Worm (Caenorhabditis elegans) whole organism, L4/young adult: Measurements from ENCODE around the gene lec-5.
A peak's percentile ranks its signal among the peaks of the same experiment; 100 is the strongest.

Experiments used
- W03F9.2 ChIP-seq: fragments of 150-350 bp; optimal IDR thresholded peaks from 2 replicates; lab custom pipeline; 2014; ENCODE audit warnings: missing biosample characterization, missing genetic modification characterization
- dao-5 ChIP-seq: sonication (generic microtip); optimal IDR thresholded peaks from 2 replicates; lab custom pipeline; 2016; ENCODE audit warnings: missing genotype, missing genetic modification characterization, moderate library complexity, missing compliant biosample characterization
- him-1 ChIP-seq: sonication (generic microtip); optimal IDR thresholded peaks from 2 replicates; lab custom pipeline; 2016; ENCODE audit warnings: missing genotype, missing genetic modification reagents, missing genetic modification characterization, missing compliant biosample characterization

The lec-5 gene

ce11 chrII:5865405-5866308 lies 24.8 kb upstream of the lec-5 start, which contains the start of gene F55C12.19:
TSS of gene F55C12.19 (plus strand) at chrII:5866139.
- TF ChIP-seq dao-5 (tag; lab: Kevin White, UChicago) (no peak), W03F9.2 (tag; lab: Kevin White, UChicago) (no peak), him-1 (tag; lab: Kevin White, UChicago) (no peak)

DNA sequence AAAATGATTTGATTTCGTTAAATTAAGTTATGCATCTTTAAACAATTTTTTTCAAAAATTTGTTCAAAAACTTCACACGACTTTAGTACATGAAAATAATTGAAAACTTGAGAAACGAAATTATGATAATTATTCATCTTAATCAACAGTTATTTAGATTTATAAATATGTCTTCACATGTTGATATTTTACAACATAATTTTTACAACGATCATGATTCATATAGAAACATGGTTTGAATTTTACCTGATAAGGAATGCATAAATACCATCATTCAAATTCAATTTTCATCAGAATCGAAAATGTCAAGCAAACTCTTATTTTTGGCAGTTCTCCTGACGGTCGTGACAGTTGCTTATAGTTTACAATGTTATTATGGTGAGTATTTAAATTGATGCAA lies 23.0 kb upstream of the lec-5 start, which contains the start of gene tag-234:
Gene tag-234, plus strand, starts transcription at position 301 of the 400 bp plus-strand sequence.
- TF ChIP-seq W03F9.2 (tag; lab: Kevin White, UChicago), result no peak
- TF ChIP-seq him-1 (tag; lab: Kevin White, UChicago), result no peak
- no peak for TF ChIP-seq dao-5 (tag; lab: Kevin White, UChicago)

- TF ChIP-seq him-1 (tag; lab: Kevin White, UChicago) (no peak), W03F9.2 (tag; lab: Kevin White, UChicago) (no peak), dao-5 (tag; lab: Kevin White, UChicago) (no peak)
Measured at ce11 chrII:5860621-5861020, 19.7 kb upstream of the lec-5 start.

ce11 chrII:5858322-5858721 lies 17.4 kb upstream of the lec-5 start, which contains the start of gene F55C12.4:
TSS of gene F55C12.4 (minus strand) at chrII:5858422.
- TF ChIP-seq W03F9.2 (tag; lab: Kevin White, UChicago) (no peak), him-1 (tag; lab: Kevin White, UChicago) (no peak), dao-5 (tag; lab: Kevin White, UChicago) (no peak)

- TF ChIP-seq him-1 (tag; lab: Kevin White, UChicago), result no peak
- no peak for TF ChIP-seq dao-5 (tag; lab: Kevin White, UChicago)
- no peak for TF ChIP-seq W03F9.2 (tag; lab: Kevin White, UChicago)
Measured at ce11 chrII:5854122-5854521, 13.2 kb upstream of the lec-5 start, which contains the start of gene H41C03.1. TSS of gene H41C03.1 (plus strand) at chrII:5854422.

DNA sequence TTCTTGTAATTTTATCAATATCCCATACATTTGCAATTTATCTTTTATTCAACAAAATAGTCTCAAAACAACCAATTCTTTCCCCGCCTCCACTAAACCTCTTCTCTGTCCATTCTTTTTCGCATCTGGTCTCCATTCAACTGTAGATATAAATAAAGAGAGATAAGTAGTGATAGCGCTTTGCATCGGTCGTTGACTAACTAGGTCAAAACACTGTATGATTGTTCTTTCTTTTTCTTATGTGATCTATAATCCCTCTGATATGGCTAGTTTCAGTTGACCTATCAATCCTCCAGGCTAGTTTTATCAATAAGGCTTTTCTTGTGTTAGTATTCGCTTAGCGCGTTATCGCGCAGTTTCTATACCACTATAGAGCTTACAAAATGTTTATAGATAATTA lies 12.4 kb upstream of the lec-5 start:
- TF ChIP-seq W03F9.2 (tag; lab: Kevin White, UChicago) (no peak), him-1 (tag; lab: Kevin White, UChicago) (no peak), dao-5 (tag; lab: Kevin White, UChicago) (no peak)

DNA sequence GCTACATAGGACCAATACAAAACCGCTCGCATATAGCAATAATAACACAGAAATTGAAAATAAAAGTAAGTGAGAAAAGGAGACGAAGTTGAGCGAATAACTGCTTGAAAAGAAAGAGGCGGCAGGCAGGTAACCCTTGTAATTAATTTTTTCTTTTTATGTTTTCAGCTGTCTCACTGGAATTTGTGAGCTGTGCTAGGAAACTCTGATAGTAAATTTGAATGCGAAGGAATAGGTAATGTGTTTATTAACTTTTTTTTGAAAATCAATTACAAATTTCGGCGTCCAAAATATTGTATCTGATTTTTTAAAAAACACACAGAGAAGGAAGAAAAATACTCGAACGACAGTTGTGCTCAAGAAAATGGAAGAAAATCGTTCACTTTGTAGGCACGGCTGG lies 11.1 kb upstream of the lec-5 start, which contains the start of gene H41C03.2:
Gene H41C03.2, minus strand, starts transcription at position 101 of the 400 bp plus-strand sequence.
- no peak for TF ChIP-seq him-1 (tag; lab: Kevin White, UChicago)
- no peak for TF ChIP-seq dao-5 (tag; lab: Kevin White, UChicago)
- no peak for TF ChIP-seq W03F9.2 (tag; lab: Kevin White, UChicago)

DNA sequence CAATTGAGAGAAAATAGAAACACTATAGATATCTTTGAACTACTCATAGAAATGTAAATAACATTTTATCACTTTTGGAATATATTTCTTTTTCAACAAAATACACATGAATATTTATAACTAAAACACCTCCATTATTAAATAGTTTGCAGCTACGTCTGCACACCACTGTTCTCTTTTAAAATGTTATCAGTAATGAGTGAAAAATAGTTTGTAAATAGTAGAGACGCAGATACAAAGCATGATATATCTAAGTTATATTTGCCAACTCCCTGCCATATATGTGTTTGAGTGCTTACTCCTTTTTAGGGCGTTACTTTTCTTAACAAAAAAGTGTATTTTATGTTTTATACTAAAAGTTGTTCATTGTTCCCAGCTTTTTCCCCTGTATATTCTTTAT lies 5.3 kb upstream of the lec-5 start:
- TF ChIP-seq dao-5 (tag; lab: Kevin White, UChicago) (no peak), W03F9.2 (tag; lab: Kevin White, UChicago) (no peak), him-1 (tag; lab: Kevin White, UChicago) (no peak)

ce11 chrII:5845441-5845840 lies 4.5 kb upstream of the lec-5 start, which contains the start of the genes ZK1248.17 and H41C03.3:
TSS of gene ZK1248.17 (minus strand) at chrII:5845541.
TSS of gene H41C03.3 (plus strand) at chrII:5845777.
- TF ChIP-seq dao-5 (tag; lab: Kevin White, UChicago) (no peak), him-1 (tag; lab: Kevin White, UChicago) (no peak), W03F9.2 (tag; lab: Kevin White, UChicago) (no peak)

ce11 chrII:5844694-5845129 lies 3.8 kb upstream of the lec-5 start:
- TF ChIP-seq him-1 (tag; lab: Kevin White, UChicago) (peak; percentile 99), dao-5 (tag; lab: Kevin White, UChicago) (peak; percentile 92), W03F9.2 (tag; lab: Kevin White, UChicago) (peak; percentile 97)

ce11 chrII:5841866-5842265 lies 963 bp upstream of the lec-5 start, which contains the start of gene nep-25:
TSS of gene nep-25 (plus strand) at chrII:5842240.
- TF ChIP-seq him-1 (tag; lab: Kevin White, UChicago), result no peak
- no peak for TF ChIP-seq W03F9.2 (tag; lab: Kevin White, UChicago)
- TF ChIP-seq dao-5 (tag; lab: Kevin White, UChicago), result no peak

DNA sequence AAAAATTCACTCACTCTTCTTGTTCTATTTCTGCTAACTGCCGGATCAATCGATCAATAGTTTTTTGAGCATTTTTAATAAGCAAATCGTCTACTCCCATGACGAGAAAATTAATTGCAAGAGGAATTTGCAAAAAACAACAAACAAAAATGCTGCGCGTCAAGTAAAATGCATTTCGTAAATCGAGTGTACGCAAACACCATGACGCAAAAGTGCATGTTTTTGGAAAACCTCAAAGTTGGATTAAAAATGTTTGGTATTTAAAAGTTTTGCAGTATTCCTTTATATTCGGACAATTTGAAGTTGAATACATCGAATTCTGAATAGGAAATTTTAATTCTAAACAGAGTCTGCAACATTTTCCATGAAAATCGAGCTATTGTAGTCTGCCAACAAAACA lies 1.7 kb downstream of the lec-5 start, which contains the start of gene ZK1248.19:
Gene ZK1248.19, minus strand, starts transcription at position 188 of the 400 bp plus-strand sequence.
- TF ChIP-seq W03F9.2 (tag; lab: Kevin White, UChicago) (peak; percentile 38), him-1 (tag; lab: Kevin White, UChicago) (no peak), dao-5 (tag; lab: Kevin White, UChicago) (no peak)

- TF ChIP-seq dao-5 (tag; lab: Kevin White, UChicago) (no peak), him-1 (tag; lab: Kevin White, UChicago) (no peak), W03F9.2 (tag; lab: Kevin White, UChicago) (no peak)
Measured at ce11 chrII:5838453-5838852, 2.5 kb downstream of the lec-5 start, which contains the start of gene ZK1248.15. TSS of gene ZK1248.15 (minus strand) at chrII:5838553.
